Worm (Caenorhabditis elegans) whole organism, L1 larva: Measurements from ENCODE around the gene str-260.

Experiments
- ces-1 ChIP-seq: fragments of 150-350 bp; optimal IDR thresholded peaks from 2 replicates; lab custom pipeline; 2014; ENCODE audit warnings: missing biosample characterization, missing genetic modification reagents, missing genetic modification characterization
- dpl-1 ChIP-seq, 3 experiments: fragments of 150-350 bp in 2 of 3; sonication (generic microtip) in 1 of 3; optimal IDR thresholded peaks; 2 replicates each; lab custom pipeline; 2014 to 2017; ENCODE audit warnings: missing biosample characterization in 3 of 3, missing genetic modification characterization in 3 of 3, missing genetic modification reagents in 3 of 3
- egl-27 ChIP-seq, 2 experiments: fragments of 150-350 bp in 1 of 2; sonication (generic microtip); optimal IDR thresholded peaks; 3 replicates each; lab custom pipeline; 2017 to 2018; ENCODE audit warnings: missing biosample characterization in 2 of 2, missing genetic modification characterization in 2 of 2, missing genetic modification reagents in 2 of 2
- nhr-11 ChIP-seq: fragments of 150-350 bp; optimal IDR thresholded peaks from 2 replicates; lab custom pipeline; 2014; ENCODE audit warnings: missing biosample characterization, missing genetic modification characterization
- nhr-237 ChIP-seq: fragments of 150-350 bp; optimal IDR thresholded peaks from 2 replicates; lab custom pipeline; 2014; ENCODE audit warnings: missing biosample characterization, missing genetic modification characterization
- ztf-4 ChIP-seq: fragments of 150-350 bp; optimal IDR thresholded peaks from 2 replicates; lab custom pipeline; 2014; ENCODE audit warnings: missing biosample characterization, missing genetic modification characterization

DNA sequence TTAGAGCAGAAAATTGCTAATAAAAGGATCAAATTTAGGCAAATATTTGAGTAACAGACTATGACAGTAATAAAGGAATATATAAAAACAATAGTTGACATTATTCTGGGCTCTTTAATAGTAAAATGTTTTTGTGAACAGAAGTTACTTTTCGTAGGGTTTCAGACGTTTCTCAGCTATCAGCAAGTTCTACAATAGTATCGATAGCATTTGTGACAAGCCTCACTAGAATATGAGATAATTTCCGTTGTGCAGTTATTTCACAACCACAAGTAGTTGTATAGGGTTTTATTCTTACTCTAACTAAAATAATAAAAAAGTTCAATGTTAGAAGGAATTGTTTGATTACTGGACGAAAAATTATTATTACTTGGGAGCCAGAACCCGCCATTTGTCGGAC is 19.5 kb downstream of the str-260 start, which contains the start of gene srbc-68:
- TF ChIP-seq egl-27 (tag; optimal IDR thresholded peaks at IDR 0.05; lab: Kevin White, UChicago) (no peak), ces-1 (GFP tag; lab: Kevin White, UChicago) (no peak), ztf-4 (tag; lab: Kevin White, UChicago) (no peak), dpl-1 (GFP tag; optimal IDR thresholded peaks at IDR 0.05; lab: Kevin White, UChicago) (no peak), nhr-237 (no peak), nhr-11 (tag; lab: Kevin White, UChicago) (no peak)
